Worm (Caenorhabditis elegans): ENCODE data around the gene htz-1.

Gene htz-1

ce11 chrIV:4405126-4405525 is 40.9 kb upstream of the htz-1 start, which contains the start of gene Y24D9A.7:
Gene Y24D9A.7, minus strand, starts transcription at chrIV:4405171.
- no peak for TF ChIP-seq nhr-27 (tag; optimal IDR thresholded peaks at IDR 0.05)
- no peak for TF ChIP-seq egrh-3 (GFP tag; IDR thresholded peaks at IDR 0.05)
- TF ChIP-seq F33H1.4 (GFP tag; IDR thresholded peaks at IDR 0.05), result no peak
- no peak for TF ChIP-seq F37B4.10 (GFP tag; IDR thresholded peaks at IDR 0.05)
- TF ChIP-seq F22D6.2 (tag; optimal IDR thresholded peaks at IDR 0.05), result no peak
- no peak for TF ChIP-seq hmg-20 (GFP tag; IDR thresholded peaks at IDR 0.05)
- no peak for TF ChIP-seq unc-62 (GFP tag; optimal IDR thresholded peaks at IDR 0.05)
- TF ChIP-seq lir-1 (GFP tag; conservative IDR thresholded peaks at IDR 0.05), result no peak
- TF ChIP-seq nhr-80 (tag; optimal IDR thresholded peaks at IDR 0.05), result peak; percentile 49
- TF ChIP-seq pbrm-1 (GFP tag; IDR thresholded peaks at IDR 0.05), result no peak
- no peak for TF ChIP-seq lin-35 (GFP tag; optimal IDR thresholded peaks at IDR 0.05)
- TF ChIP-seq athp-1 (tag; optimal IDR thresholded peaks at IDR 0.05), result no peak
- TF ChIP-seq T07F8.4 (tag; optimal IDR thresholded peaks at IDR 0.05), result no peak
- TF ChIP-seq aptf-2 (GFP tag; conservative IDR thresholded peaks at IDR 0.05), result no peak
- no peak for TF ChIP-seq nhr-179 (tag; optimal IDR thresholded peaks at IDR 0.05)
- TF ChIP-seq K12H6.12 (tag; optimal IDR thresholded peaks at IDR 0.05), result no peak
- peak; percentile 2 for TF ChIP-seq lin-54 (GFP tag; optimal IDR thresholded peaks at IDR 0.05)
- no peak for TF ChIP-seq D2030.7 (GFP tag; IDR thresholded peaks at IDR 0.05)
- no peak for TF ChIP-seq let-607 (tag; optimal IDR thresholded peaks at IDR 0.05)
- TF ChIP-seq gei-17 (GFP tag; optimal IDR thresholded peaks at IDR 0.05), result no peak
- no peak for TF ChIP-seq F10E7.11 (tag; optimal IDR thresholded peaks at IDR 0.05)
- TF ChIP-seq unc-130 (GFP tag; optimal IDR thresholded peaks at IDR 0.05), result no peak
- TF ChIP-seq attf-6 (GFP tag; IDR thresholded peaks at IDR 0.05), result no peak
- TF ChIP-seq ceh-58 (GFP tag; IDR thresholded peaks at IDR 0.05), result no peak
- TF ChIP-seq lag-1 (GFP tag; IDR thresholded peaks at IDR 0.05), result no peak
- no peak for TF ChIP-seq akir-1 (GFP tag; optimal IDR thresholded peaks at IDR 0.05)
- peak; percentile 6 for TF ChIP-seq zim-3 (tag; optimal IDR thresholded peaks at IDR 0.05)

DNA sequence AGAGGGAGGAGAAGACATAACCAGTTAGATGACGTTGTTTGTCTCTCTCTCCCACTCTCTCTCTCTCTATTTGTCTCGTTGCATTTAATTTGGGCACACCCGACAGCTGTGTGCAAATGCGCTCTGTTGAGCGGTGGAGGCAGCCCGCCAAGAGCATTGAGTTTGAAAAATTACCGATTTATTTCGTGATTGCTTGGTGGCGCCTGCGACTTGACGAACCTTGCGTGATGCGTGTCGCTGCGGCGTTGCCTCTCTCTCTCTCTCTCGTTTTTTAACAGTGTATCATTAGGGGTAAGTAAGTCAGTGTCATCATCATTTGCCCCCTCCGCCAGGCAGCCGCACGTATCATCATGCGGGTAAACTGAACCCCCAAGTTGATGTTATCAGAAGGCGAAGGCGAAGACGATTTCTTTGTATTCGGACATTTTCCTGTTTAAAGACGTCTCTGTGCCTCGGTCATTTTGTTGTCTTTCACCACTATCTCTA is 39.9 kb upstream of the htz-1 start:
- TF ChIP-seq efl-1 (GFP tag; optimal IDR thresholded peaks at IDR 0.05), result no peak
- TF ChIP-seq attf-3 (GFP tag; conservative IDR thresholded peaks at IDR 0.05), result no peak
- no peak for TF ChIP-seq repo-1 (tag; optimal IDR thresholded peaks at IDR 0.05)
- TF ChIP-seq egrh-3 (GFP tag; IDR thresholded peaks at IDR 0.05), result 0 out of 2 replicates have a peak, but pooled peaks have one; percentile 8
- no peak for TF ChIP-seq F22D6.2 (tag; optimal IDR thresholded peaks at IDR 0.05)
- 0 out of 2 replicates have a peak, but pooled peaks have one; percentile 15 for TF ChIP-seq Y56A3A.18 (GFP tag; IDR thresholded peaks at IDR 0.05)
- no peak for TF ChIP-seq snpc-1.1 (tag; optimal IDR thresholded peaks at IDR 0.05; ENCODE audit: insufficient read depth)
- no peak for TF ChIP-seq F39B2.1 (GFP tag; IDR thresholded peaks at IDR 0.05)
- TF ChIP-seq Y53F4B.3 (GFP tag; IDR thresholded peaks at IDR 0.05), result no peak
- TF ChIP-seq attf-6 (GFP tag; IDR thresholded peaks at IDR 0.05), result no peak
- TF ChIP-seq nhr-179 (tag; optimal IDR thresholded peaks at IDR 0.05), result no peak
- no peak for TF ChIP-seq ccch-3 (GFP tag; optimal IDR thresholded peaks at IDR 0.05)
- no peak for TF ChIP-seq F57C9.4 (tag; optimal IDR thresholded peaks at IDR 0.05)
- no peak for TF ChIP-seq die-1 (tag; optimal IDR thresholded peaks at IDR 0.05)
- TF ChIP-seq madf-10 (tag; optimal IDR thresholded peaks at IDR 0.05), result peak; percentile 26
- no peak for TF ChIP-seq hlh-12 (tag; optimal IDR thresholded peaks at IDR 0.05)
- TF ChIP-seq ets-4 (GFP tag; optimal IDR thresholded peaks at IDR 0.05), result peak; percentile 38
- TF ChIP-seq hsf-1 (GFP tag; IDR thresholded peaks at IDR 0.05), result no peak
- no peak for TF ChIP-seq xnd-1 (tag; optimal IDR thresholded peaks at IDR 0.05)
- TF ChIP-seq F33H1.4 (GFP tag; IDR thresholded peaks at IDR 0.05), result no peak; the same call in 1 of the 2 replicates
- TF ChIP-seq lin-35 (GFP tag; optimal IDR thresholded peaks at IDR 0.05), result peak in 1 of 3 experiments; percentile 37
- no peak for TF ChIP-seq B0035.1 (tag; optimal IDR thresholded peaks at IDR 0.05)
- no peak for TF ChIP-seq snpc-1.3 (tag; optimal IDR thresholded peaks at IDR 0.05; ENCODE audit: insufficient read depth)
- TF ChIP-seq nfya-2 (GFP tag; IDR thresholded peaks at IDR 0.05), result no peak
- no peak for TF ChIP-seq madf-8 (GFP tag; conservative IDR thresholded peaks at IDR 0.05)
- TF ChIP-seq lsy-27 (tag; optimal IDR thresholded peaks at IDR 0.05; ENCODE audit: borderline replicate concordance, insufficient read depth), result no peak
- no peak for TF ChIP-seq F37B4.10 (GFP tag; IDR thresholded peaks at IDR 0.05)
